Worm (Caenorhabditis elegans): ENCODE results near the gene lgc-1.
A peak's percentile ranks its signal among the peaks of the same experiment; 100 is the strongest.

DNA sequence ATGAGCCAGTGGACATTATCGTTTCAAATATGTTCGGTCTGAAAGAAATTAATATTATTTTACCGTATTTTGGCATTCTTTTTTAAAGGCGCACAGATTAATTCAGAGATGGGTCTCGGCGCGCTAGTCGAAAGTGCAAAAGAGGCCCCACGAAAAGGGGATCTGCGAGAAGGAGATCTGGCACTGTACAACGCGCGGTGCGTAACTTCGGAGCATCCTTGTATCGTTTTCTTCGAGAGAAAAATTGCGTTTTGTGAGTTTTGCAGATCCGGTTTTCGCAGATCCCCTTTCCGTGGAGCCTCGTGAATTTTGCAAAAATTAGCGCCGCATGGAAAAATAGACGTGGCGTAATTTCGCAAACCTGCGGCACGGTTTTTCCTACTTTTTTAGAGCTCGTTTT is 46.9 kb downstream of the lgc-1 start:
- TF ChIP-seq elt-2 (tag; optimal IDR thresholded peaks at IDR 0.05) (peak; percentile 45), pat-9 (tag; optimal IDR thresholded peaks at IDR 0.05) (no peak), npax-4 (tag; optimal IDR thresholded peaks at IDR 0.05) (no peak)

Measured in whole organism, late embryonic.